Worm (Caenorhabditis elegans) whole organism, midembryonic: ENCODE data around the gene F35E8.6.

Experiments
- T22C8.4 ChIP-seq: fragments of 200-800 bp; sonication (Bioruptor generic); IDR thresholded peaks from 2 replicates; pipeline ENCODE4 v1.3.6; 2022; ENCODE audit warnings: missing genetic modification characterization, missing compliant biosample characterization
- flt-1 ChIP-seq: fragments of 200-800 bp; sonication (Bioruptor generic); IDR thresholded peaks from 2 replicates; pipeline ENCODE4 v1.3.6; 2022; ENCODE audit warnings: missing genetic modification characterization, missing compliant biosample characterization
- ref-1 ChIP-seq: fragments of 200-800 bp; sonication (Bioruptor generic); conservative IDR thresholded peaks from 2 replicates; pipeline ENCODE4 v1.3.6; 2022; ENCODE audit warnings: missing genetic modification reagents, missing genetic modification characterization, missing compliant biosample characterization
- tab-1 ChIP-seq: fragments of 200-800 bp; sonication (Bioruptor generic); IDR thresholded peaks from 2 replicates; pipeline ENCODE4 v1.3.6; 2022; ENCODE audit warnings: missing genetic modification characterization, missing compliant biosample characterization
- ztf-23 ChIP-seq: fragments of 200-800 bp; sonication (Bioruptor generic); IDR thresholded peaks from 2 replicates; pipeline ENCODE4 v1.3.6; 2022; ENCODE audit warnings: missing genetic modification reagents, missing genetic modification characterization, missing compliant biosample characterization
- ztf-29 ChIP-seq: fragments of 200-800 bp; sonication (Bioruptor generic); IDR thresholded peaks from 2 replicates; pipeline ENCODE4 v1.3.6; 2022; ENCODE audit warnings: missing genetic modification reagents, missing genetic modification characterization, missing compliant biosample characterization

ce11 chrV:15920273-15920672 is 8.3 kb downstream of the F35E8.6 start, which contains the start of gene F35E8.10:
- TF ChIP-seq ztf-23, result no peak
- TF ChIP-seq ref-1 (GFP tag; lab: Robert Waterston, UW), result no peak
- TF ChIP-seq flt-1 (GFP tag; lab: Robert Waterston, UW), result no peak
- TF ChIP-seq ztf-29 (GFP tag; lab: Robert Waterston, UW), result no peak
- TF ChIP-seq tab-1, result no peak
- TF ChIP-seq T22C8.4 (GFP tag; lab: Robert Waterston, UW), result no peak
